Worm (Caenorhabditis elegans) whole organism, late embryonic: ENCODE measurements around the gene tcc-1.

Experiments
- ceh-48 ChIP-seq: sonication (generic microtip); optimal IDR thresholded peaks from 2 replicates; lab custom pipeline; 2016; ENCODE audit warnings: missing genetic modification characterization, inconsistent platforms, missing compliant biosample characterization
- unc-3 ChIP-seq, 2 experiments: fragments of 200-800 bp in 1 of 2; sonication (Bioruptor generic) in 1 of 2; sonication (generic microtip) in 1 of 2; conservative IDR thresholded peaks in 1 of 2; optimal IDR thresholded peaks in 1 of 2; 2 replicates each; pipeline versions ENCODE4 v1.3.6 to Lab custom; 2016 to 2022; ENCODE audit warnings: missing compliant biosample characterization in 2 of 2, missing genetic modification characterization in 2 of 2, missing genetic modification reagents in 1 of 2

DNA sequence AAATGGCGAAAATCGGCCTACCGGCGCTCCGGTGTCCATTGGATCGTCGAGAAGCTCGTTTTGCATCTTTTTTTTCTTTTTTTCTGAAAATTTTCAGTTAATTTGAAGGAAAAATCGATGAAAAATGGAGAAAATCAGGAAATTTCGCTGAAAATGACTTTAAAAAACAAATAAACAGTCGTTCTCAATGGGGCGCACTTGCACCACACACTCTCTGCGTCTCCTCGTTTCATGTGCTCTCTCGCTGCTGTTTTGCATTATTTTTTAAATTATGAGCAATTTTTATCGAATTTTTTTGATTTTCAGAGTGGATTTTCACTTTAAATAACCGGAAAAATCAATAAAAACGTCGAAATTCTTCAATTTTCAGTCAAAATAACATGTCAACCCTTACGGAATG, 14.8 kb upstream of the tcc-1 start, which contains the start of gene csn-1:
- no peak for TF ChIP-seq unc-3 (GFP tag; conservative IDR thresholded peaks at IDR 0.05; lab: Robert Waterston, UW)
- no peak for TF ChIP-seq unc-3 (tag; optimal IDR thresholded peaks at IDR 0.05; lab: Kevin White, UChicago)
- TF ChIP-seq ceh-48, result no peak
